Fruit fly (Drosophila melanogaster) whole organism, embryonic: ENCODE measurements around the gene CG5913.

ENCODE experiments used
- Abd-B ChIP-seq: fragments of 200-800 bp; sonication (Bioruptor generic); optimal IDR thresholded peaks from 2 replicates; lab custom pipeline; 2018; ENCODE audit warnings: missing biosample characterization, mild to moderate bottlenecking, missing genetic modification characterization, moderate library complexity
- Adf1 ChIP-seq: fragments of 200-800 bp; sonication (Bioruptor generic); IDR thresholded peaks from 2 replicates; pipeline ENCODE4 v1.3.6; 2022; ENCODE audit warnings: missing biosample characterization, missing genetic modification characterization
- Asciz ChIP-seq: fragments of 200-800 bp; sonication (Bioruptor generic); optimal IDR thresholded peaks from 2 replicates; lab custom pipeline; 2017; ENCODE audit warnings: missing biosample characterization, mild to moderate bottlenecking, missing genetic modification characterization, missing genetic modification reagents
- CG11504 ChIP-seq: fragments of 200-800 bp; sonication (Bioruptor generic); optimal IDR thresholded peaks from 3 replicates; lab custom pipeline; 2019; ENCODE audit warnings: missing biosample characterization, mild to moderate bottlenecking, missing genetic modification characterization, moderate library complexity
- CG11695 ChIP-seq: fragments of 200-800 bp; sonication (Bioruptor generic); IDR thresholded peaks from 3 replicates; pipeline ENCODE4 v1.3.6; 2022; ENCODE audit warnings: missing biosample characterization, missing genetic modification characterization
- CG1647 ChIP-seq: fragments of 200-800 bp; sonication (Bioruptor generic); optimal IDR thresholded peaks from 3 replicates; lab custom pipeline; 2016; ENCODE audit warnings: missing biosample characterization, missing genetic modification characterization
- CG17912 ChIP-seq: fragments of 200-800 bp; sonication (Bioruptor generic); optimal IDR thresholded peaks from 2 replicates; lab custom pipeline; 2018; ENCODE audit warnings: missing biosample characterization, mild to moderate bottlenecking, missing genetic modification characterization
- CG18764 ChIP-seq: fragments of 200-800 bp; sonication (Bioruptor generic); optimal IDR thresholded peaks from 3 replicates; lab custom pipeline; 2016; ENCODE audit warnings: missing biosample characterization, missing genetic modification characterization
- CG32532 ChIP-seq: fragments of 200-800 bp; sonication (Bioruptor generic); IDR thresholded peaks from 2 replicates; pipeline ENCODE4 v1.3.6; 2022; ENCODE audit warnings: missing biosample characterization, missing genetic modification characterization
- CG32767 ChIP-seq: fragments of 200-800 bp; sonication (Bioruptor generic); IDR thresholded peaks from 2 replicates; pipeline ENCODE4 v1.3.6; 2022; ENCODE audit warnings: missing biosample characterization, missing genetic modification characterization
- CG3407 ChIP-seq: fragments of 200-800 bp; sonication (Bioruptor generic); optimal IDR thresholded peaks from 2 replicates; lab custom pipeline; 2018; ENCODE audit warnings: missing biosample characterization, mild to moderate bottlenecking, missing genetic modification characterization
- CG34376 ChIP-seq: fragments of 200-800 bp; sonication (Bioruptor generic); optimal IDR thresholded peaks from 2 replicates; lab custom pipeline; 2018; ENCODE audit warnings: missing biosample characterization, mild to moderate bottlenecking, missing genetic modification characterization
- CG4707 ChIP-seq: fragments of 200-800 bp; sonication (Bioruptor generic); optimal IDR thresholded peaks from 2 replicates; lab custom pipeline; 2018; ENCODE audit warnings: missing biosample characterization, mild to moderate bottlenecking, missing genetic modification characterization, moderate library complexity
- CG6765 ChIP-seq: fragments of 200-800 bp; sonication (Bioruptor generic); optimal IDR thresholded peaks from 3 replicates; lab custom pipeline; 2017; ENCODE audit warnings: missing biosample characterization, mild to moderate bottlenecking, missing genetic modification characterization
- CG6854 ChIP-seq: fragments of 200-800 bp; sonication (Bioruptor generic); optimal IDR thresholded peaks from 3 replicates; lab custom pipeline; 2017; ENCODE audit warnings: missing biosample characterization, mild to moderate bottlenecking, missing genetic modification characterization
- CG7372 ChIP-seq: fragments of 200-800 bp; sonication (Bioruptor generic); IDR thresholded peaks from 2 replicates; pipeline ENCODE4 v1.3.6; 2022; ENCODE audit warnings: missing biosample characterization, missing genetic modification characterization
- CG9609 ChIP-seq: fragments of 200-800 bp; sonication (Bioruptor generic); optimal IDR thresholded peaks from 3 replicates; lab custom pipeline; 2016; ENCODE audit warnings: missing biosample characterization, missing genetic modification characterization
- Dfd ChIP-seq, 2 experiments: fragments of >200 bp; optimal IDR thresholded peaks; 2 replicates each; lab custom pipeline; 2017; ENCODE audit warnings: missing biosample characterization in 2 of 2, missing genetic modification characterization in 2 of 2
- Dip3 ChIP-seq: fragments of 200-800 bp; sonication (Bioruptor generic); optimal IDR thresholded peaks from 3 replicates; lab custom pipeline; 2016; ENCODE audit warnings: missing biosample characterization, missing genetic modification characterization
- Dp ChIP-seq: fragments of 200-800 bp; sonication (Bioruptor generic); optimal IDR thresholded peaks from 2 replicates; lab custom pipeline; 2018; ENCODE audit warnings: missing biosample characterization, mild to moderate bottlenecking, missing genetic modification characterization, moderate library complexity
- Fer3 ChIP-seq: fragments of 200-800 bp; sonication (Bioruptor generic); optimal IDR thresholded peaks from 2 replicates; lab custom pipeline; 2018; ENCODE audit warnings: missing biosample characterization, mild to moderate bottlenecking, missing genetic modification characterization, moderate library complexity
- Hr78 ChIP-seq, 2 experiments: fragments of 200-800 bp in 1 of 2; fragments of >200 bp in 1 of 2; sonication (Bioruptor generic) in 1 of 2; optimal IDR thresholded peaks; 2 replicates each; lab custom pipeline; 2017 to 2019; ENCODE audit warnings: missing biosample characterization in 2 of 2, missing genetic modification characterization in 2 of 2, mild to moderate bottlenecking in 1 of 2, moderate library complexity in 1 of 2
- Meics ChIP-seq: fragments of 200-800 bp; sonication (Bioruptor generic); optimal IDR thresholded peaks from 2 replicates; lab custom pipeline; 2017; ENCODE audit warnings: missing biosample characterization, mild to moderate bottlenecking, missing genetic modification characterization
- Scr ChIP-seq: fragments of 200-800 bp; sonication (Bioruptor generic); IDR thresholded peaks from 2 replicates; pipeline ENCODE4 v1.3.6; 2022; ENCODE audit warnings: missing biosample characterization, missing genetic modification characterization; ENCODE audit not compliant: partially characterized antibody
- ase ChIP-seq: fragments of 200-800 bp; sonication (Bioruptor generic); IDR thresholded peaks from 3 replicates; pipeline ENCODE4 v1.3.6; 2022; ENCODE audit warnings: missing biosample characterization, missing genetic modification characterization
- bowl ChIP-seq: fragments of 200-800 bp; sonication (Bioruptor generic); IDR thresholded peaks from 2 replicates; pipeline ENCODE4 v1.3.6; 2022; ENCODE audit warnings: missing biosample characterization, missing genetic modification characterization
- chif ChIP-seq, 2 experiments: fragments of 200-800 bp; sonication (Bioruptor generic); optimal IDR thresholded peaks; 3 replicates each; lab custom pipeline; 2016; ENCODE audit warnings: missing biosample characterization in 2 of 2, missing genetic modification characterization in 2 of 2
- crc ChIP-seq: fragments of 200-800 bp; sonication (Bioruptor generic); optimal IDR thresholded peaks from 2 replicates; lab custom pipeline; 2016; ENCODE audit warnings: missing biosample characterization, missing genetic modification characterization
- cwo ChIP-seq: fragments of 200-800 bp; sonication (Bioruptor generic); optimal IDR thresholded peaks from 3 replicates; lab custom pipeline; 2017; ENCODE audit warnings: missing biosample characterization, missing genetic modification characterization, mild to moderate bottlenecking, moderate library complexity, missing genetic modification reagents
- eve ChIP-seq, 2 experiments: fragments of >200 bp; optimal IDR thresholded peaks; 2 replicates each; lab custom pipeline; 2017; ENCODE audit warnings: missing biosample characterization in 2 of 2, missing genetic modification characterization in 2 of 2
- fd3F ChIP-seq: fragments of 200-800 bp; sonication (Bioruptor generic); optimal IDR thresholded peaks from 2 replicates; lab custom pipeline; 2018; ENCODE audit warnings: missing biosample characterization, mild to moderate bottlenecking, missing genetic modification characterization, moderate library complexity
- fd64A ChIP-seq: fragments of 200-800 bp; sonication (Bioruptor generic); optimal IDR thresholded peaks from 3 replicates; lab custom pipeline; 2018; ENCODE audit warnings: missing biosample characterization, mild to moderate bottlenecking, missing genetic modification characterization
- fu2 ChIP-seq: fragments of 200-800 bp; sonication (Bioruptor generic); optimal IDR thresholded peaks from 2 replicates; lab custom pipeline; 2016; ENCODE audit warnings: missing biosample characterization, missing genetic modification characterization
- grn ChIP-seq: fragments of 200-800 bp; sonication (Bioruptor generic); optimal IDR thresholded peaks from 3 replicates; lab custom pipeline; 2017; ENCODE audit warnings: missing biosample characterization, missing genetic modification characterization
- ham ChIP-seq: fragments of 200-800 bp; sonication (Bioruptor generic); IDR thresholded peaks from 2 replicates; pipeline ENCODE4 v1.3.6; 2022; ENCODE audit warnings: missing biosample characterization, missing genetic modification characterization
- hb ChIP-seq: fragments of 200-800 bp; sonication (Bioruptor generic); IDR thresholded peaks from 3 replicates; pipeline ENCODE4 v1.3.6; 2022; ENCODE audit warnings: missing biosample characterization, missing genetic modification characterization; ENCODE audit not compliant: partially characterized antibody
- hth ChIP-seq: fragments of >200 bp; optimal IDR thresholded peaks from 2 replicates; lab custom pipeline; 2017; ENCODE audit warnings: inconsistent platforms
- insv ChIP-seq, 2 experiments: fragments of 200-800 bp; sonication (Bioruptor generic); optimal IDR thresholded peaks; 3 replicates each; lab custom pipeline; 2016 to 2018; ENCODE audit warnings: missing biosample characterization in 2 of 2, missing genetic modification characterization in 2 of 2
- luna ChIP-seq: fragments of 200-800 bp; sonication (Bioruptor generic); optimal IDR thresholded peaks from 2 replicates; lab custom pipeline; 2016; ENCODE audit warnings: missing biosample characterization, missing genetic modification characterization
- onecut ChIP-seq: fragments of 200-800 bp; sonication (Bioruptor generic); IDR thresholded peaks from 2 replicates; pipeline ENCODE4 v1.3.6; 2022; ENCODE audit warnings: missing biosample characterization, missing genetic modification characterization
- org-1 ChIP-seq: fragments of 200-800 bp; sonication (Bioruptor generic); optimal IDR thresholded peaks from 2 replicates; lab custom pipeline; 2017; ENCODE audit warnings: missing biosample characterization, missing genetic modification characterization
- pan ChIP-seq, 4 experiments: fragments of >200 bp in 3 of 4; fragments of 200-800 bp in 1 of 4; sonication (Bioruptor generic) in 1 of 4; optimal IDR thresholded peaks in 3 of 4; IDR thresholded peaks in 1 of 4; 2 replicates each; pipeline versions ENCODE4 v1.3.6 to Lab custom; 2017 to 2022; ENCODE audit warnings: missing biosample characterization in 2 of 4, missing genetic modification characterization in 2 of 4, mixed read lengths in 1 of 4
- pum ChIP-seq: fragments of 200-800 bp; sonication (Bioruptor generic); optimal IDR thresholded peaks from 2 replicates; lab custom pipeline; 2016; ENCODE audit warnings: missing biosample characterization, missing genetic modification characterization
- sim ChIP-seq: fragments of 200-800 bp; sonication (Bioruptor generic); IDR thresholded peaks from 2 replicates; pipeline ENCODE4 v1.3.6; 2022; ENCODE audit warnings: missing biosample characterization, missing genetic modification characterization
- so ChIP-seq: fragments of 200-800 bp; sonication (Bioruptor generic); IDR thresholded peaks from 3 replicates; pipeline ENCODE4 v1.3.6; 2022; ENCODE audit warnings: missing biosample characterization, missing genetic modification characterization
- sr ChIP-seq: fragments of 200-800 bp; sonication (Bioruptor generic); IDR thresholded peaks from 3 replicates; pipeline ENCODE4 v1.3.6; 2022; ENCODE audit warnings: missing biosample characterization, missing genetic modification characterization
- toy ChIP-seq: fragments of 200-800 bp; sonication (Bioruptor generic); IDR thresholded peaks from 2 replicates; pipeline ENCODE4 v1.3.6; 2022; ENCODE audit warnings: missing biosample characterization, missing genetic modification characterization
- tx ChIP-seq: fragments of 200-800 bp; sonication (Bioruptor generic); optimal IDR thresholded peaks from 2 replicates; lab custom pipeline; 2016; ENCODE audit warnings: missing biosample characterization, missing genetic modification characterization
- zf30C ChIP-seq: fragments of 200-800 bp; sonication (Bioruptor generic); optimal IDR thresholded peaks from 3 replicates; lab custom pipeline; 2018; ENCODE audit warnings: missing biosample characterization, mild to moderate bottlenecking, missing genetic modification characterization
- zfh2 ChIP-seq: fragments of 200-800 bp; sonication (Bioruptor generic); optimal IDR thresholded peaks from 2 replicates; lab custom pipeline; 2016; ENCODE audit warnings: missing biosample characterization, missing genetic modification characterization

The CG5913 gene

DNA sequence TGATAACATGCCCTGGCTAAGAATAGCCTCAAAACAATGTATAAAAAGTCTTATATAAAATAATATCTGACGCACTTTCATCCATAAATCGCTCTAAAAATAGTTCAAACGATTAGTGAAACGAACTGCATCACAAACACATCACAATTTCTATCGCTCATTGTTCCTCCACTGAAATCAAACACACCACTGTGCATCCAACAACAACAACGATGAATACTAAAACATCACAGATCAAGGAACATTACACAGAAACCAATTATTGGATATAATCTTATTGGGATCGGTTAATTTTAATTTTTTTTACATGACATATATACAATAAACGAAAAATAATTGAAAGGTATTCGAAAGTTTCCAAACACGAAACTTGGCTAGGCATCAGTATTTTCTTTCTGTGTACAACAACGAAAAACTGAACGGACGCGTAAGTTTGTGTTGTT, 13.9 kb upstream of the CG5913 start (continued):
- TF ChIP-seq CG11504 (peak; percentile 85), CG6854 (GFP tag; lab: Kevin White, UChicago) (peak; percentile 57), hth (lab: Kevin White, UChicago) (no peak), Dfd (GFP tag; optimal IDR thresholded peaks at IDR 0.05; lab: Kevin White, UChicago) (no peak), Adf1 (GFP tag; lab: Robert Waterston, UW) (no peak; the same call in 1 of the 2 replicates), pan (optimal IDR thresholded peaks at IDR 0.05; lab: Kevin White, UChicago) (no peak), pan (GFP tag; optimal IDR thresholded peaks at IDR 0.05 in 1 of 2, IDR thresholded peaks at IDR 0.05 in 1 of 2) (peak in 1 of 2 experiments; percentile 85), Dp (GFP tag; lab: Kevin White, UChicago) (no peak), org-1 (peak; percentile 32), CG11695 (GFP tag; lab: Robert Waterston, UW) (peak; percentile 61; the same call in 2 of the 3 replicates), CG1647 (GFP tag; lab: Kevin White, UChicago) (peak; percentile 53), CG17912 (GFP tag; lab: Kevin White, UChicago) (no peak), toy (GFP tag; lab: Robert Waterston, UW) (no peak), insv (GFP tag; optimal IDR thresholded peaks at IDR 0.05; lab: Kevin White, UChicago) (no peak), Asciz (GFP tag; lab: Kevin White, UChicago) (peak; percentile 74), CG18764 (peak; percentile 53), ase (GFP tag; lab: Robert Waterston, UW) (peak; percentile 77), zf30C (GFP tag; lab: Kevin White, UChicago) (peak; percentile 56), CG6765 (peak; percentile 35), CG32532 (GFP tag; lab: Robert Waterston, UW) (peak; percentile 86; the same call in 1 of the 2 replicates), ham (GFP tag; lab: Robert Waterston, UW) (no peak), CG32767 (GFP tag; lab: Robert Waterston, UW) (peak; percentile 60; the same call in 1 of the 2 replicates), CG7372 (peak; percentile 45), sim (GFP tag; lab: Robert Waterston, UW) (peak; percentile 60; the same call in 1 of the 2 replicates), fu2 (GFP tag; lab: Kevin White, UChicago) (peak; percentile 48), Dip3 (peak; percentile 64), fd3F (GFP tag; lab: Kevin White, UChicago) (peak; percentile 61), Scr (no peak), CG3407 (GFP tag; lab: Kevin White, UChicago) (peak; percentile 37), CG34376 (no peak), so (GFP tag; lab: Robert Waterston, UW) (no peak; the same call in 1 of the 3 replicates), crc (GFP tag; lab: Kevin White, UChicago) (peak; percentile 61), bowl (GFP tag; lab: Robert Waterston, UW) (0 out of 2 replicates have a peak, but pooled peaks have one; percentile 43), Hr78 (GFP tag; optimal IDR thresholded peaks at IDR 0.05; lab: Kevin White, UChicago) (peak in 1 of 2 experiments; percentile 48), zfh2 (GFP tag; lab: Kevin White, UChicago) (peak; percentile 48), chif (GFP tag; optimal IDR thresholded peaks at IDR 0.05; lab: Kevin White, UChicago) (peak; percentile 48 to 77), onecut (peak; percentile 63), pum (peak; percentile 53), CG9609 (peak; percentile 60), Fer3 (tag; lab: Kevin White, UChicago) (peak; percentile 74), Abd-B (GFP tag; lab: Kevin White, UChicago) (peak; percentile 82), luna (GFP tag; lab: Kevin White, UChicago) (no peak), grn (GFP tag; lab: Kevin White, UChicago) (peak; percentile 18), eve (GFP tag; optimal IDR thresholded peaks at IDR 0.05; lab: Kevin White, UChicago) (peak in 1 of 2 experiments; percentile 81), tx (peak; percentile 69), CG4707 (GFP tag; lab: Kevin White, UChicago) (peak; percentile 61), hb (no peak), sr (GFP tag; lab: Robert Waterston, UW) (no peak), fd64A (GFP tag; lab: Kevin White, UChicago) (peak; percentile 48), cwo (GFP tag; lab: Kevin White, UChicago) (peak; percentile 47), Meics (GFP tag; lab: Kevin White, UChicago) (peak; percentile 75)
